Worm (Caenorhabditis elegans) whole organism, young adult: ENCODE measurements around the gene F59E12.6.

Experiments used
- Y53G8AR.9 ChIP-seq: fragments of 200-800 bp; sonication (Bioruptor generic); conservative IDR thresholded peaks from 2 replicates; pipeline ENCODE4 v1.3.6; 2022; ENCODE audit warnings: missing genetic modification reagents, missing genetic modification characterization, missing compliant biosample characterization
- hsf-1 ChIP-seq: fragments of 200-800 bp; sonication (Bioruptor generic); IDR thresholded peaks from 2 replicates; pipeline ENCODE4 v1.3.6; 2022; ENCODE audit warnings: missing genetic modification reagents, missing genetic modification characterization, missing compliant biosample characterization
- sdz-38 ChIP-seq: sonication (generic microtip); optimal IDR thresholded peaks from 2 replicates; lab custom pipeline; 2016; ENCODE audit warnings: missing genotype, missing genetic modification characterization, missing compliant biosample characterization
- unc-62 ChIP-seq: fragments of 150-350 bp; optimal IDR thresholded peaks from 2 replicates; lab custom pipeline; 2014; ENCODE audit warnings: missing biosample characterization, missing genetic modification reagents, missing genetic modification characterization

DNA sequence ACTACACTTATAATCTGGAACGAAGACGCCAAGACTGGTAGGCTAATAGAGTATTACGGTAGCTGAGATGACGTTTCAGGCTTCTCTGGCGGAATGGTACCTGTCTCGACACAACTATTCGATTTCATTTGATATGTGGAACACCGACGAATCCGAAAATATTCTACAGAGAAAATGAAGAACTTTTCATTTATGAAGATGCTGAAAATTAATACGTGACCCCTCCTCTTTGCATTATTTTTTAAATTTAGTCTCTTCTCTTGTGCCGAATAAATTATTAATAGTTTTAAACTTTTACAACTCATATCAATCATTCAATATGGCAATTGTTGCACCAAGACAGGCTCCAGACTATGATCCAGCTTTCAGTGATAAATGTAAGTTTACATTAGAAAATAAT, 35.2 kb upstream of the F59E12.6 start, which contains the start of gene C25H3.16:
- TF ChIP-seq hsf-1 (GFP tag; lab: Robert Waterston, UW) (no peak), unc-62 (GFP tag; lab: Kevin White, UChicago) (no peak), sdz-38 (no peak), Y53G8AR.9 (GFP tag; lab: Robert Waterston, UW) (no peak)
